Fruit fly (Drosophila melanogaster) whole organism, pupa: Measurements from ENCODE around the gene Fancm.

Experiments used
- CG12605 ChIP-seq: fragments of 200-800 bp; sonication (Bioruptor generic); IDR thresholded peaks from 2 replicates; pipeline ENCODE4 v1.3.6; 2022; ENCODE audit warnings: missing biosample characterization, missing genetic modification characterization
- CG8159 ChIP-seq: fragments of 200-800 bp; sonication (Bioruptor generic); optimal IDR thresholded peaks from 3 replicates; lab custom pipeline; 2018; ENCODE audit warnings: missing biosample characterization, mild to moderate bottlenecking, missing genetic modification characterization, moderate library complexity
- D1 ChIP-seq: fragments of 200-800 bp; sonication (Bioruptor generic); optimal IDR thresholded peaks from 2 replicates; lab custom pipeline; 2018; ENCODE audit warnings: missing biosample characterization, mild to moderate bottlenecking, missing genetic modification characterization, moderate library complexity
- EcR ChIP-seq: fragments of 200-800 bp; sonication (Bioruptor generic); optimal IDR thresholded peaks from 3 replicates; lab custom pipeline; 2019; ENCODE audit warnings: missing biosample characterization, missing genetic modification characterization, mild to moderate bottlenecking, moderate library complexity, missing genetic modification reagents

DNA sequence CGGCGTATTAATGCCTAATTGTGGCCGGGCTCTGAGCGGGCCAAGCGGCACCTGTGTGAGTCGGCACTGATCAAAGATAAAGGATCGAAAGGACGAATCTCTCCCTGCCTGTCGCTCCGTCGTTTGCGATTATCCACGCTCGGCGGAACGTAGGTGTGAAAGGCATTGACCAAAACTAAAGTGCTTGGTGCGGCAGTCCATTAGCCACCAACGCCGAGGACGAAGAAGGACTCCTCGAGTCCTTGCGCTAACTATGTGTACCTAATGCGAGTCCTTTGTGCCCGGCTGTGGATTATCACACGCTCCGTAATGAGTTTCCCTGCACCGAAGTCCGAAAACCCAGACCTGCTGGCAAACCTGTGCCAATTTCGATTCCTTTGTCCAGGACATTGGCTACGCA, 23.7 kb upstream of the Fancm start:
- TF ChIP-seq CG12605 (no peak), D1 (tag; lab: Kevin White, UChicago) (no peak), EcR (GFP tag; lab: Kevin White, UChicago) (no peak), CG8159 (no peak)
